Worm (Caenorhabditis elegans): Measurements from ENCODE around the gene C23H5.12.

- TF ChIP-seq ztf-11 (tag; optimal IDR thresholded peaks at IDR 0.05) = no peak
- no peak for TF ChIP-seq unc-62 (GFP tag; optimal IDR thresholded peaks at IDR 0.05)
- TF ChIP-seq fos-1 (tag; optimal IDR thresholded peaks at IDR 0.05) = no peak
- no peak for TF ChIP-seq lsy-12 (tag; optimal IDR thresholded peaks at IDR 0.05)
- TF ChIP-seq lin-39 (tag; optimal IDR thresholded peaks at IDR 0.05) = no peak
- no peak for TF ChIP-seq nhr-23 (tag; optimal IDR thresholded peaks at IDR 0.05)
- TF ChIP-seq elt-3 (tag; optimal IDR thresholded peaks at IDR 0.05) = no peak
- no peak for TF ChIP-seq pqm-1 (tag; optimal IDR thresholded peaks at IDR 0.05)
- no peak for TF ChIP-seq nhr-237 (tag; optimal IDR thresholded peaks at IDR 0.05)
Measured at ce11 chrIV:2172880-2173279, 39.6 kb downstream of the C23H5.12 start.
